Worm (Caenorhabditis elegans) whole organism, late embryonic: ENCODE data around the gene F28A10.1.
"Not testable (repeated sequence)": the region's sequence is repeated elsewhere in the genome, so short reads cannot be mapped to it uniquely, and the experiment has no call there.

Source experiments
- C38D4.7 ChIP-seq: fragments of 200-800 bp; sonication (Bioruptor generic); optimal IDR thresholded peaks from 2 replicates; lab custom pipeline; 2018; ENCODE audit warnings: mild to moderate bottlenecking, missing genetic modification characterization, moderate library complexity, missing compliant biosample characterization
- F13H6.1 ChIP-seq: sonication (generic microtip); optimal IDR thresholded peaks from 2 replicates; lab custom pipeline; 2016; ENCODE audit warnings: missing genetic modification characterization, missing compliant biosample characterization
- Y22D7AL.16 ChIP-seq: sonication (generic microtip); optimal IDR thresholded peaks from 2 replicates; lab custom pipeline; 2016; ENCODE audit warnings: missing genetic modification characterization, missing compliant biosample characterization
- ahr-1 ChIP-seq: sonication (generic microtip); optimal IDR thresholded peaks from 2 replicates; lab custom pipeline; 2016; ENCODE audit warnings: missing genetic modification characterization, missing compliant biosample characterization
- ama-1 ChIP-seq: fragments of 150-350 bp; optimal IDR thresholded peaks from 2 replicates; lab custom pipeline; 2014
- ceh-14 ChIP-seq: sonication (generic microtip); optimal IDR thresholded peaks from 2 replicates; lab custom pipeline; 2016; ENCODE audit warnings: missing genotype, missing genetic modification characterization, missing compliant biosample characterization
- ceh-19 ChIP-seq: fragments of 200-800 bp; sonication (Bioruptor generic); optimal IDR thresholded peaks from 2 replicates; lab custom pipeline; 2018; ENCODE audit warnings: mild to moderate bottlenecking, missing genetic modification characterization, missing compliant biosample characterization
- ceh-22 ChIP-seq: sonication (generic microtip); optimal IDR thresholded peaks from 2 replicates; lab custom pipeline; 2017; ENCODE audit warnings: missing biosample characterization, missing genetic modification characterization
- ceh-24 ChIP-seq: sonication (generic microtip); optimal IDR thresholded peaks from 2 replicates; lab custom pipeline; 2016; ENCODE audit warnings: mild to moderate bottlenecking, missing genetic modification characterization, missing compliant biosample characterization
- ceh-30 ChIP-seq: fragments of 150-350 bp; optimal IDR thresholded peaks from 2 replicates; lab custom pipeline; 2014; ENCODE audit warnings: missing biosample characterization, missing genetic modification characterization
- ceh-31 ChIP-seq: sonication (generic microtip); optimal IDR thresholded peaks from 2 replicates; lab custom pipeline; 2016; ENCODE audit warnings: missing genetic modification characterization, missing compliant biosample characterization
- ceh-45 ChIP-seq: fragments of 200-800 bp; sonication (Bioruptor generic); IDR thresholded peaks from 2 replicates; pipeline ENCODE4 v1.3.6; 2022; ENCODE audit warnings: missing genetic modification reagents, missing genetic modification characterization, missing compliant biosample characterization
- ceh-48 ChIP-seq: sonication (generic microtip); optimal IDR thresholded peaks from 2 replicates; lab custom pipeline; 2016; ENCODE audit warnings: missing genetic modification characterization, inconsistent platforms, missing compliant biosample characterization
- ceh-9 ChIP-seq: sonication (generic microtip); optimal IDR thresholded peaks from 2 replicates; lab custom pipeline; 2016; ENCODE audit warnings: mild to moderate bottlenecking, missing genetic modification characterization, inconsistent platforms, missing compliant biosample characterization
- che-1 ChIP-seq: sonication (generic microtip); optimal IDR thresholded peaks from 2 replicates; lab custom pipeline; 2016; ENCODE audit warnings: mild to moderate bottlenecking, missing genetic modification characterization, missing compliant biosample characterization
- dmd-4 ChIP-seq: sonication (generic microtip); optimal IDR thresholded peaks from 2 replicates; lab custom pipeline; 2016; ENCODE audit warnings: borderline replicate concordance, missing genetic modification characterization, missing compliant biosample characterization
- elt-2 ChIP-seq: sonication (generic microtip); optimal IDR thresholded peaks from 2 replicates; lab custom pipeline; 2016; ENCODE audit warnings: missing genetic modification reagents, missing genetic modification characterization, missing compliant biosample characterization
- ets-4 ChIP-seq: sonication (generic microtip); optimal IDR thresholded peaks from 2 replicates; lab custom pipeline; 2016; ENCODE audit warnings: missing genetic modification characterization, missing compliant biosample characterization
- fkh-6 ChIP-seq: sonication (generic microtip); optimal IDR thresholded peaks from 2 replicates; lab custom pipeline; 2016; ENCODE audit warnings: missing genetic modification characterization, missing compliant biosample characterization
- gmeb-2 ChIP-seq: sonication (generic microtip); optimal IDR thresholded peaks from 2 replicates; lab custom pipeline; 2016; ENCODE audit warnings: missing genetic modification characterization, inconsistent platforms, missing compliant biosample characterization
- hlh-13 ChIP-seq: fragments of 200-800 bp; sonication (Bioruptor generic); optimal IDR thresholded peaks from 2 replicates; lab custom pipeline; 2018; ENCODE audit warnings: mild to moderate bottlenecking, missing genetic modification characterization, missing compliant biosample characterization
- hlh-6 ChIP-seq: sonication (generic microtip); optimal IDR thresholded peaks from 2 replicates; lab custom pipeline; 2016; ENCODE audit warnings: missing genotype, missing genetic modification characterization, missing compliant biosample characterization
- lim-6 ChIP-seq: sonication (generic microtip); optimal IDR thresholded peaks from 2 replicates; lab custom pipeline; 2016; ENCODE audit warnings: missing genetic modification characterization, missing compliant biosample characterization
- lin-11 ChIP-seq: fragments of 200-800 bp; sonication (Bioruptor generic); optimal IDR thresholded peaks from 2 replicates; lab custom pipeline; 2018; ENCODE audit warnings: mild to moderate bottlenecking, missing genetic modification characterization, missing compliant biosample characterization
- madf-2 ChIP-seq: sonication (generic microtip); optimal IDR thresholded peaks from 2 replicates; lab custom pipeline; 2017; ENCODE audit warnings: missing genetic modification characterization, missing compliant biosample characterization
- mec-3 ChIP-seq: sonication (generic microtip); optimal IDR thresholded peaks from 2 replicates; lab custom pipeline; 2016; ENCODE audit warnings: borderline replicate concordance, missing genetic modification characterization, missing compliant biosample characterization
- nfya-1 ChIP-seq: sonication (generic microtip); optimal IDR thresholded peaks from 2 replicates; lab custom pipeline; 2017; ENCODE audit warnings: missing genetic modification characterization, mild to moderate bottlenecking, missing compliant biosample characterization, antibody characterized with exemption, moderate library complexity
- nhr-11 ChIP-seq: fragments of 150-350 bp; optimal IDR thresholded peaks from 2 replicates; lab custom pipeline; 2014; ENCODE audit warnings: missing biosample characterization, missing genetic modification characterization
- nhr-232 ChIP-seq: sonication (generic microtip); optimal IDR thresholded peaks from 2 replicates; lab custom pipeline; 2016; ENCODE audit warnings: missing genetic modification characterization, missing compliant biosample characterization
- npax-4 ChIP-seq: sonication (generic microtip); optimal IDR thresholded peaks from 2 replicates; lab custom pipeline; 2016; ENCODE audit warnings: missing genetic modification characterization, missing compliant biosample characterization
- odd-2 ChIP-seq: sonication (generic microtip); optimal IDR thresholded peaks from 2 replicates; lab custom pipeline; 2017; ENCODE audit warnings: antibody characterized with exemption, mild to moderate bottlenecking, missing genetic modification characterization, missing compliant biosample characterization
- pag-3 ChIP-seq: sonication (generic microtip); optimal IDR thresholded peaks from 2 replicates; lab custom pipeline; 2016; ENCODE audit warnings: missing compliant biosample characterization, missing genetic modification characterization, borderline replicate concordance
- pax-1 ChIP-seq: fragments of 150-350 bp; optimal IDR thresholded peaks from 2 replicates; lab custom pipeline; 2014; ENCODE audit warnings: missing biosample characterization, missing genetic modification characterization
- pha-2 ChIP-seq: sonication (generic microtip); optimal IDR thresholded peaks from 2 replicates; lab custom pipeline; 2017; ENCODE audit warnings: mild to moderate bottlenecking, missing genetic modification characterization, missing compliant biosample characterization
- pha-4 ChIP-seq: fragments of 150-350 bp; optimal IDR thresholded peaks from 2 replicates; lab custom pipeline; 2018; ENCODE audit warnings: missing biosample characterization, missing genetic modification reagents, missing genetic modification characterization
- pqm-1 ChIP-seq: sonication (generic microtip); optimal IDR thresholded peaks from 2 replicates; lab custom pipeline; 2016; ENCODE audit warnings: missing genetic modification characterization, missing compliant biosample characterization
- pros-1 ChIP-seq: fragments of 150-350 bp; optimal IDR thresholded peaks from 2 replicates; lab custom pipeline; 2014; ENCODE audit warnings: missing biosample characterization, missing genetic modification reagents, missing genetic modification characterization
- tbx-7 ChIP-seq: sonication (generic microtip); optimal IDR thresholded peaks from 2 replicates; lab custom pipeline; 2016; ENCODE audit warnings: missing genotype, missing genetic modification characterization, missing compliant biosample characterization
- ttx-3 ChIP-seq: sonication (generic microtip); optimal IDR thresholded peaks from 2 replicates; lab custom pipeline; 2016; ENCODE audit warnings: missing genetic modification reagents, missing genetic modification characterization, missing compliant biosample characterization
- unc-42 ChIP-seq: sonication (generic microtip); optimal IDR thresholded peaks from 2 replicates; lab custom pipeline; 2016; ENCODE audit warnings: missing genotype, missing genetic modification characterization, missing compliant biosample characterization
- unc-55 ChIP-seq: sonication (generic microtip); optimal IDR thresholded peaks from 2 replicates; lab custom pipeline; 2017; ENCODE audit warnings: missing biosample characterization, missing genetic modification reagents, missing genetic modification characterization
- unc-86 ChIP-seq: sonication (generic microtip); optimal IDR thresholded peaks from 2 replicates; lab custom pipeline; 2016; ENCODE audit warnings: missing genetic modification characterization, missing compliant biosample characterization
- zip-5 ChIP-seq: sonication (generic microtip); optimal IDR thresholded peaks from 2 replicates; lab custom pipeline; 2016; ENCODE audit warnings: missing genetic modification characterization, missing compliant biosample characterization

F28A10.1 gene

DNA sequence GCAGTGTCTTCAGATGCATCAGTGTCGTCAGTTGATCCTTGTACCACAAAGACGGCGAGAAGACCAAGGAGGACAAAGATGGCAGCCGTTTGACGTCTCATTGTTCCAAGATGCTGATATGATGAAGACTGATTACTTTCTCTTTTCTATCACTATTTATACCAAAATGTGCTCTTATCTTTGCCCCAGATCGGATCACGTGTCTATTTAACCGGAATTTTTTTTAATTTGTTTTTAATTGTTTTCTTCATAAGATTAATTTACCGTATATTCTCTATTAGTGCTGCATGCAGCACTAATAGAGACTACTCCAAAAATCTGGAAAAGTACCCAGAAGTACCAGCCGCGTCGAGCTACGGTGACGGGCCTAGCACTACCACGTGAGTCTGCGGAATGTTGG, 10.9 kb upstream of the F28A10.1 start, which contains the start of gene msrp-3:
Gene msrp-3, minus strand, starts transcription at position 101 of the 400 bp plus-strand sequence.
- TF ChIP-seq unc-42 (tag; lab: Kevin White, UChicago): no peak
- TF ChIP-seq mec-3: no peak
- no peak for TF ChIP-seq ceh-48 (tag; lab: Kevin White, UChicago)
- TF ChIP-seq dmd-4 (tag; lab: Kevin White, UChicago): no peak
- TF ChIP-seq lin-11: no peak
- no peak for TF ChIP-seq ceh-9
- no peak for TF ChIP-seq tbx-7
- no peak for TF ChIP-seq pha-2 (tag; lab: Kevin White, UChicago)
- TF ChIP-seq nhr-232 (tag; lab: Kevin White, UChicago): no peak
- TF ChIP-seq pag-3 (tag; lab: Kevin White, UChicago): no peak
- TF ChIP-seq npax-4 (tag; lab: Kevin White, UChicago): no peak
- no peak for TF ChIP-seq ceh-19 (GFP tag; lab: Kevin White, UChicago)
- TF ChIP-seq ceh-45: no peak
- no peak for TF ChIP-seq nfya-1 (tag; lab: Kevin White, UChicago)
- no peak for TF ChIP-seq madf-2 (tag; lab: Kevin White, UChicago)

DNA sequence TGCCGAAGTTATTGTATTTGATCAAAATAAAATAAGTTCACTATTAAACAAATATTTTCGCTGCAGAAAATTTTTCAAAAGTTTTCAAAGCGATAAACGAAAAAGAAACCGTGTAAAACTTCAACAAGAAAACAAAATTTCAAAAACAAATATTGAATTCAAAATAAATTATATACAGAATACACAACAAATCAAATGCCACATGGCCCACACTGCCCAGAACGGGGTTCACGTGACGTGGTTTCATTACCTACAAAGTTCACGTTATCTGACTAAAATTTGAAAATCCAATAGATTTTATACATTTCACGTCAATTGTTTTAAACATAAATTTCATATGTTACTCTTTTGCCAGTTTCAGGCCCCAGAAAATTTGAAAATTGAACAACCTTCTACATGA, 5.1 kb upstream of the F28A10.1 start, which contains the start of gene F46F5.7:
Gene F46F5.7, minus strand, starts transcription at position 101 of the 400 bp plus-strand sequence.
- TF ChIP-seq ceh-22 (no peak), ets-4 (tag; lab: Kevin White, UChicago) (no peak), pag-3 (tag; lab: Kevin White, UChicago) (no peak), ahr-1 (tag; lab: Kevin White, UChicago) (no peak), lin-11 (no peak), hlh-13 (GFP tag; lab: Kevin White, UChicago) (no peak), odd-2 (tag; lab: Kevin White, UChicago) (no peak), unc-55 (GFP tag; lab: Kevin White, UChicago) (no peak), zip-5 (no peak), unc-86 (tag; lab: Kevin White, UChicago) (no peak), ttx-3 (tag; lab: Kevin White, UChicago) (no peak), pax-1 (tag; lab: Kevin White, UChicago) (no peak), mec-3 (no peak), hlh-6 (no peak)

DNA sequence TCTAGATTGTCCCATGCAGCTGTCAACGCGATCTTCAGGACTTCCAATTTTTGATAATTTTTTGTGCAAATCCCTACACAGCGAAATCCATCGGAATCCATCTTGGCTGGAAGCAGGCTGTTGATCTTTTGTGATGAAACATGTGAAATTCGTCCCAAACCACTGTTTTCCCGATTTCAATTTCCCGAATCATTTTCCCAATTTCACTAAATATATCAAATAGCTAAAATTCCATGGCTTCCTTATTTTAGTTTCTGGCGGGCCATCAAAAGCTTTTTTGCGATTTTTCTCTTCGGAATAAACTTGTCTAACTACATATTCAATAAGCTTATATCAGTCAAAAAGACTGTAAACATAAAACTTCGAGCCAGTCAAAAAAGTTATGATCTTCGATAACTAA, 4.1 kb upstream of the F28A10.1 start, which contains the start of gene F46F5.8:
Gene F46F5.8, minus strand, starts transcription at position 101 of the 400 bp plus-strand sequence.
- TF ChIP-seq ceh-24 (no peak), F13H6.1 (tag; lab: Kevin White, UChicago) (no peak), nhr-11 (tag; lab: Kevin White, UChicago) (no peak)

DNA sequence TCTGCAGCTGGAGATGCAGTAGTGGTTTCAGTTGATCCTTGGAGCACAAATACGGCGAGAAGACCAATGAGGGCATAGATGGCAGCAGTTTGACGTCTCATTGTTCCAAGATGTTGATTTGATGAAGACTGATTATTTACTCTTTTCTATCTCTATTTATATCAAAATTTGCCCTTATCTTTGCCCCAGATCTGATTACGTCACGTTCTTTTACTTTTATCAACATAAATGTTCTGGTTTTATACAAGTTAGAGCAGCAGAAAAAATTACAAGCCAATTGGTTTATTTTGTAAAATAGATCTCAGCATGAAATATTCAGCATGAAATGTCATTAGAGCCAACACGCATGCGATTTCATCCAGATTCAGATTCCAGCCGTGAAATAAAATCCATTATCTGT, 2.9 kb upstream of the F28A10.1 start, which contains the start of gene msrp-4:
Gene msrp-4, minus strand, starts transcription at position 101 of the 400 bp plus-strand sequence.
- not testable (repeated sequence) for TF ChIP-seq gmeb-2; ceh-9; pha-4 (tag; lab: Kevin White, UChicago)

DNA sequence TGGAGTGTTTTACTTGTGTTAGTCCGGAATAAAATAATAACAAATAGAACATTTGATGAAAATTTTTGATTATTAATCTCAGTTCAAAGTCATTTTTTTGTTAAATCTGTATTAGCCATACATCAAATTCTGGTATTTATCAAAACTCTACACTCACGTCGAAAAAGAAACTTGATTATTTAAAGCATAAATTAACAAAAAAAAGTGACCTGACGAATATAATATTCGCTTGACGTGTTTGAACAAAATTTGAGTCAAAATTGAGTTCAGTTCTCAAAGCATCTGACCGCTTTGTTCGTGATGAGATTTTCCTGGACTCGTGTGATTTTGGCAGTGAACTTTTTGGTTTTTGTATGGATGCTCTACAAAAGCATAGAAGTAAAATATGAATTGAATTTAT, 2.1 kb upstream of the F28A10.1 start, which contains the start of gene F46F5.10:
Gene F46F5.10, plus strand, starts transcription at position 301 of the 400 bp plus-strand sequence.
- TF ChIP-seq Y22D7AL.16: no peak
- TF ChIP-seq unc-55 (GFP tag; lab: Kevin White, UChicago): no peak
- TF ChIP-seq ceh-22: no peak
- no peak for TF ChIP-seq hlh-13 (GFP tag; lab: Kevin White, UChicago)
- no peak for TF ChIP-seq tbx-7
- TF ChIP-seq ceh-14 (tag; lab: Kevin White, UChicago): no peak

DNA sequence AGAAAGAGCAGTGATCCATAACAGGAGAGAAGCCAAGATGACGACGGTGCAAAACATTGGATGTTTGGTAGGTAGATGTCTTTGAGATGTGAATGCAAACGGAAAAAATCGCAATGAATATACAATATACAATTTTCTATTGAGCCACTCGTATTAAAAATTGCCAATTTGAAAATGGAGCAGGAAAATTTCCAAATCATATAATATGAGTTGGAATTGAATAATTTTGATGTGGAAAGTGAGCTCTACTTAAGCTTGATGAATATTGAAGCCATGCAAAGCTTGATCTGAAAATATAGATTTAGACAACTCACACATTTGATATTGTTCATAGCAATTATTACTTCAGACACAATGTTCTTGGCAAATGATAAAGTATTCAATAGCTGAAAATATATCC, 12.8 kb downstream of the F28A10.1 start, which contains the start of gene F28A10.8:
Gene F28A10.8, minus strand, starts transcription at position 101 of the 400 bp plus-strand sequence.
- no peak for TF ChIP-seq fkh-6
- TF ChIP-seq pros-1 (tag; lab: Kevin White, UChicago): no peak
- no peak for TF ChIP-seq che-1 (tag; lab: Kevin White, UChicago)
- TF ChIP-seq elt-2 (tag; lab: Kevin White, UChicago): no peak
- TF ChIP-seq C38D4.7 (GFP tag; lab: Kevin White, UChicago): no peak
- TF ChIP-seq ceh-30 (tag; lab: Kevin White, UChicago): no peak
- no peak for TF ChIP-seq ceh-14 (tag; lab: Kevin White, UChicago)
- TF ChIP-seq lim-6 (tag; lab: Kevin White, UChicago): no peak
- TF ChIP-seq hlh-6: no peak
- TF ChIP-seq ceh-31 (tag; lab: Kevin White, UChicago): no peak
- no peak for TF ChIP-seq pqm-1 (tag; lab: Kevin White, UChicago)
- no peak for TF ChIP-seq ama-1 (lab: Kevin White, UChicago)
- TF ChIP-seq pax-1 (tag; lab: Kevin White, UChicago): no peak
